ENCODE assay signal across 2 fruit fly cellular contexts in the genomic region with DNA sequence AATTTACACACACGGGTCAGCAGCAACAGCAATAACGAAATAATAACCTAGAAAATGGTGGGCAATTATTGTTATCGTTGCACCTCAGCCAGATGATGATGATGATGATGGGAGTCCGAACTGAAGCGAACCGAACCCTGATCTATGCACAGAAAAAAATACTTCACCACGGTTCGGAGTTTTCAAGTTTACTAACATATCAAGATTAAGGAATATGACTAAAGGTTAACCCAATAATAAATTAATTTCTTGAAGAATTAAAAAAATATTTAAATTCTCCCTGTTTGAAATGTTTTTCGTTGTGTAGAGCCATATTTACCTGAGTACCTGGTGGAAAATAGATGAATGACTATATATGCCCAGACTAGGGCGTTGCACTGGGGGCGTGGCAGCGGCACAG.
TF ChIP-seq lines count a peak whose summit lies in the region.

No protein-coding gene starts in this region.

- TF ChIP-seq CTCF in whole organism, embryonic (GFP tag; optimal IDR thresholded peaks at IDR 0.05; lab: Kevin White, UChicago), result no peak

TF ChIP-seq in whole organism, embryonic, 481 proteins besides CTCF, POLR2A, EP300 and RAD21 (continues in another document):
- TF ChIP-seq ara (GFP tag; IDR thresholded peaks at IDR 0.05; lab: Robert Waterston, UW) (peak; percentile 50; the same call in 1 of the 2 replicates), CG10267 (tag; optimal IDR thresholded peaks at IDR 0.05; lab: Kevin White, UChicago) (peak; percentile 2), CG14710 (tag; optimal IDR thresholded peaks at IDR 0.05; lab: Kevin White, UChicago) (peak; percentile 9), lola (GFP tag; optimal IDR thresholded peaks at IDR 0.05; lab: Kevin White, UChicago) (peak in 1 of 3 experiments; percentile 35), CG9932 (GFP tag; IDR thresholded peaks at IDR 0.05; lab: Robert Waterston, UW) (no peak), CG4404 (GFP tag; IDR thresholded peaks at IDR 0.05; lab: Robert Waterston, UW) (0 out of 2 replicates have a peak, but pooled peaks have one; percentile 29), Asciz (GFP tag; optimal IDR thresholded peaks at IDR 0.05; lab: Kevin White, UChicago) (no peak), CG13287 (GFP tag; IDR thresholded peaks at IDR 0.05; lab: Robert Waterston, UW; ENCODE audit: partially characterized antibody) (no peak), unpg (GFP tag; optimal IDR thresholded peaks at IDR 0.05; lab: Kevin White, UChicago) (peak; percentile 14), CG8924 (tag; optimal IDR thresholded peaks at IDR 0.05; lab: Kevin White, UChicago) (peak; percentile 2), CG10979 (tag; optimal IDR thresholded peaks at IDR 0.05; lab: Kevin White, UChicago) (peak; percentile 24), CG1529 (GFP tag; optimal IDR thresholded peaks at IDR 0.05; lab: Kevin White, UChicago) (no peak), bsh (GFP tag; optimal IDR thresholded peaks at IDR 0.05; lab: Kevin White, UChicago) (peak in 1 of 2 experiments; percentile 36), CG17328 (GFP tag; IDR thresholded peaks at IDR 0.05; lab: Robert Waterston, UW) (peak; percentile 48), Scr (GFP tag; IDR thresholded peaks at IDR 0.05; lab: Robert Waterston, UW; ENCODE audit: partially characterized antibody) (no peak), esg (GFP tag; conservative IDR thresholded peaks at IDR 0.05; lab: Robert Waterston, UW) (no peak), zf30C (GFP tag; optimal IDR thresholded peaks at IDR 0.05; lab: Kevin White, UChicago) (peak; percentile 8), prd (optimal IDR thresholded peaks at IDR 0.05; lab: Kevin White, UChicago) (no peak), prd (GFP tag; IDR thresholded peaks at IDR 0.05; lab: Robert Waterston, UW) (peak; percentile 49; the same call in 2 of the 3 replicates), pum (GFP tag; optimal IDR thresholded peaks at IDR 0.05; lab: Kevin White, UChicago) (no peak), sens (GFP tag; lab: Kevin White, UChicago) (peak; percentile 75), CG18262 (tag; optimal IDR thresholded peaks at IDR 0.05; lab: Kevin White, UChicago) (peak; percentile 35), CG9727 (GFP tag; optimal IDR thresholded peaks at IDR 0.05; lab: Kevin White, UChicago) (no peak), CG6689 (GFP tag; IDR thresholded peaks at IDR 0.05; lab: Robert Waterston, UW) (0 out of 2 replicates have a peak, but pooled peaks have one; percentile 22), Atf3 (GFP tag; optimal IDR thresholded peaks at IDR 0.05; lab: Kevin White, UChicago) (no peak), CG12071 (GFP tag; optimal IDR thresholded peaks at IDR 0.05; lab: Kevin White, UChicago) (no peak), dmrt11E (tag; optimal IDR thresholded peaks at IDR 0.05; lab: Kevin White, UChicago) (peak; percentile 65), CG16863 (GFP tag; optimal IDR thresholded peaks at IDR 0.05; lab: Kevin White, UChicago) (no peak), grau (tag; optimal IDR thresholded peaks at IDR 0.05; lab: Kevin White, UChicago) (peak; percentile 9), CG2712 (tag; optimal IDR thresholded peaks at IDR 0.05; lab: Kevin White, UChicago) (peak; percentile 58), CG12391 (tag; optimal IDR thresholded peaks at IDR 0.05; lab: Kevin White, UChicago) (peak; percentile 22), fd102C (GFP tag; optimal IDR thresholded peaks at IDR 0.05; lab: Kevin White, UChicago) (peak; percentile 3), lov (optimal IDR thresholded peaks at IDR 0.05; lab: Kevin White, UChicago) (no peak), lov (GFP tag; IDR thresholded peaks at IDR 0.05; lab: Robert Waterston, UW) (0 out of 3 replicates have a peak, but pooled peaks have one; percentile 10), Xrp1 (GFP tag; IDR thresholded peaks at IDR 0.05; lab: Robert Waterston, UW) (peak; percentile 61; the same call in 1 of the 2 replicates), gem (tag; optimal IDR thresholded peaks at IDR 0.05; lab: Kevin White, UChicago) (peak; percentile 47), nmo (GFP tag; optimal IDR thresholded peaks at IDR 0.05; lab: Kevin White, UChicago) (peak; percentile 16), CG1603 (tag; optimal IDR thresholded peaks at IDR 0.05; lab: Kevin White, UChicago) (peak; percentile 5), Lhr (GFP tag; optimal IDR thresholded peaks at IDR 0.05; lab: Kevin White, UChicago) (no peak), Sox102F (GFP tag; optimal IDR thresholded peaks at IDR 0.05; lab: Kevin White, UChicago) (peak; percentile 5), CG15696 (tag; optimal IDR thresholded peaks at IDR 0.05; lab: Kevin White, UChicago) (peak; percentile 51)

TF ChIP-seq in whole organism, prepupa, 60 proteins besides CTCF, POLR2A, EP300 and RAD21:
- peak; percentile 45 for TF ChIP-seq svp (GFP tag; lab: Kevin White, UChicago)
- peak; percentile 36 for TF ChIP-seq Eip78C (GFP tag; lab: Kevin White, UChicago)
- no peak for TF ChIP-seq topi (GFP tag; optimal IDR thresholded peaks at IDR 0.05; lab: Kevin White, UChicago)
- no peak for TF ChIP-seq CG6792 (GFP tag; optimal IDR thresholded peaks at IDR 0.05; lab: Kevin White, UChicago)

Comparison
In these comparisons a context has a peak if more than half of its experiments do, and no peak if none do; other contexts are left out.
1. Of the 7 proteins assayed by ChIP-seq in both whole organism, embryonic and whole organism, prepupa: peak only in whole organism, embryonic: Sox102F; only in whole organism, prepupa: none; in both: none; in neither: 6.